Fruit fly (Drosophila melanogaster): ENCODE measurements around the gene CG13361.

CG13361 gene

dm6 chrX:774160-774700 lies 20.8 kb upstream of the CG13361 start:
- no peak for TF ChIP-seq tai (GFP tag; optimal IDR thresholded peaks at IDR 0.05)
- TF ChIP-seq usp (GFP tag; optimal IDR thresholded peaks at IDR 0.05): no peak
- TF ChIP-seq pan (optimal IDR thresholded peaks at IDR 0.05): no peak
- TF ChIP-seq rgr (GFP tag; optimal IDR thresholded peaks at IDR 0.05): no peak
- TF ChIP-seq CrebA (GFP tag; optimal IDR thresholded peaks at IDR 0.05; ENCODE audit: borderline replicate concordance): no peak
- TF ChIP-seq CG32264 (GFP tag; optimal IDR thresholded peaks at IDR 0.05): no peak
- TF ChIP-seq ey (GFP tag; optimal IDR thresholded peaks at IDR 0.05): no peak
- TF ChIP-seq Dif (GFP tag; optimal IDR thresholded peaks at IDR 0.05; ENCODE audit: partially characterized antibody): no peak
- no peak for TF ChIP-seq HLH106 (tag; optimal IDR thresholded peaks at IDR 0.05)
- TF ChIP-seq CG9705 (GFP tag; optimal IDR thresholded peaks at IDR 0.05): no peak

- TF ChIP-seq sv (GFP tag; optimal IDR thresholded peaks at IDR 0.05): no peak
Measured at dm6 chrX:772305-772986, 19.0 kb upstream of the CG13361 start.

- TF ChIP-seq fru (GFP tag; optimal IDR thresholded peaks at IDR 0.05) (peak; percentile 34), usp (GFP tag; optimal IDR thresholded peaks at IDR 0.05) (no peak)
Measured at dm6 chrX:771431-772064, 18.1 kb upstream of the CG13361 start.

- TF ChIP-seq rgr (GFP tag; optimal IDR thresholded peaks at IDR 0.05) (peak; percentile 78), h (GFP tag; optimal IDR thresholded peaks at IDR 0.05) (peak; percentile 82), dl (GFP tag; optimal IDR thresholded peaks at IDR 0.05; ENCODE audit: insufficient read depth in 1 of 2, partially characterized antibody in 2 of 2) (no peak), jim (GFP tag; optimal IDR thresholded peaks at IDR 0.05) (no peak), dsf (GFP tag; optimal IDR thresholded peaks at IDR 0.05; ENCODE audit: borderline replicate concordance) (no peak), Jra (GFP tag; optimal IDR thresholded peaks at IDR 0.05) (peak; percentile 67), pan (optimal IDR thresholded peaks at IDR 0.05) (no peak), woc (GFP tag; optimal IDR thresholded peaks at IDR 0.05) (peak; percentile 63), fru (GFP tag; optimal IDR thresholded peaks at IDR 0.05) (peak; percentile 88), Dfd (GFP tag; optimal IDR thresholded peaks at IDR 0.05) (no peak), ey (GFP tag; optimal IDR thresholded peaks at IDR 0.05) (peak; percentile 74), tai (GFP tag; optimal IDR thresholded peaks at IDR 0.05) (no peak), Hr78 (GFP tag; optimal IDR thresholded peaks at IDR 0.05) (no peak), foxo (GFP tag; optimal IDR thresholded peaks at IDR 0.05) (peak in 1 of 2 experiments; percentile 78), GATAd (GFP tag; optimal IDR thresholded peaks at IDR 0.05) (no peak), CG32264 (GFP tag; optimal IDR thresholded peaks at IDR 0.05) (peak; percentile 58), CG9705 (GFP tag; optimal IDR thresholded peaks at IDR 0.05) (peak; percentile 34), Dif (GFP tag; optimal IDR thresholded peaks at IDR 0.05; ENCODE audit: partially characterized antibody) (peak; percentile 42), lola (GFP tag; optimal IDR thresholded peaks at IDR 0.05) (no peak), sage (GFP tag; optimal IDR thresholded peaks at IDR 0.05) (no peak), Sp1 (GFP tag; optimal IDR thresholded peaks at IDR 0.05) (peak; percentile 75), N (GFP tag; optimal IDR thresholded peaks at IDR 0.05) (no peak), psq (GFP tag; optimal IDR thresholded peaks at IDR 0.05) (peak; percentile 77), Mio (GFP tag; optimal IDR thresholded peaks at IDR 0.05) (no peak), usp (GFP tag; optimal IDR thresholded peaks at IDR 0.05) (no peak), Rel (GFP tag; optimal IDR thresholded peaks at IDR 0.05) (no peak), Rel (tag; optimal IDR thresholded peaks at IDR 0.05) (peak; percentile 37), CrebA (GFP tag; optimal IDR thresholded peaks at IDR 0.05; ENCODE audit: borderline replicate concordance) (no peak), OdsH (GFP tag; optimal IDR thresholded peaks at IDR 0.05) (peak; percentile 64), Hr83 (GFP tag; optimal IDR thresholded peaks at IDR 0.05; ENCODE audit: poor library complexity, severe bottlenecking) (peak; percentile 73), sv (GFP tag; optimal IDR thresholded peaks at IDR 0.05) (no peak), Myc (optimal IDR thresholded peaks at IDR 0.05) (no peak), Abd-B (GFP tag; optimal IDR thresholded peaks at IDR 0.05) (no peak), Hnf4 (GFP tag; optimal IDR thresholded peaks at IDR 0.05) (peak; percentile 71), br (GFP tag; optimal IDR thresholded peaks at IDR 0.05) (peak; percentile 77), dmrt93B (GFP tag; optimal IDR thresholded peaks at IDR 0.05) (peak; percentile 32), brk (GFP tag; optimal IDR thresholded peaks at IDR 0.05) (no peak), HLH106 (tag; optimal IDR thresholded peaks at IDR 0.05) (peak; percentile 76), Vsx2 (GFP tag; optimal IDR thresholded peaks at IDR 0.05; ENCODE audit: partially characterized antibody) (no peak)
Measured at dm6 chrX:769639-770124, 16.2 kb upstream of the CG13361 start, which contains the start of gene fz3. Gene fz3 (plus strand): TSS chrX:769945.

All from whole organism, wandering third instar larva.